Fruit fly (Drosophila melanogaster): ENCODE measurements around the gene CG12877.

DNA sequence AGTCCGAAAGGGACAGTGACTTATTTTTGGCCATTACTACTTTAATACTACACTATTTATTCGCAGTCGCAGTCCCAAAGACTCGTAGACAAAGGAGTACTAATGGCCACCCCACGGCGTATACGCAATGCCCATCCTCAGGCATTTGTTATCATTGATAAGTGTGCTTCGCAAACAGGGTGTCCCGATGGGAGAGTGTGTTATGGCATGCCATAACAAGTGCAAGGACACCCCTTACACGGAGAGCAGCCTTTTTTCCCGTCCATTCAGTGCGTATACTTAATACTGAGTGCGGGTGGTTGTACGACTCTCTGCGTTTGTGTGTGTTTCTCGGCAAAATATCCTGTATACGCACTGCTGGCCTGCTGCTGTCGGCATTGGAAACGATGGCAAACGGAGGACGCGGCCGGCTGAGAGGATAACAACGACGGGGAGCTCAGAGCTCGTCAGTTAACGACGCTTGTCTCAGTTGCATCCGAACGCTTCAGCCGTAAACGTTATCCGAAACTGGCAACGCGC, 44.9 kb upstream of the CG12877 start, which contains the start of gene unc80:
- no peak for TF ChIP-seq CG3919 (GFP tag; optimal IDR thresholded peaks at IDR 0.05)
- no peak for TF ChIP-seq pdm3 (GFP tag; optimal IDR thresholded peaks at IDR 0.05)
- TF ChIP-seq Eip93F (GFP tag; optimal IDR thresholded peaks at IDR 0.05), result no peak
- no peak for TF ChIP-seq CG10669 (GFP tag; optimal IDR thresholded peaks at IDR 0.05)
- no peak for TF ChIP-seq CG32006 (GFP tag; optimal IDR thresholded peaks at IDR 0.05)
- TF ChIP-seq Sox15 (GFP tag; optimal IDR thresholded peaks at IDR 0.05), result no peak

Data from whole organism, prepupa.